Worm (Caenorhabditis elegans) whole organism, L2 larva: ENCODE data around the gene F09E5.8.

Source experiments
- C34F6.9 ChIP-seq: fragments of 150-350 bp; optimal IDR thresholded peaks from 2 replicates; lab custom pipeline; 2014; ENCODE audit warnings: missing biosample characterization, missing genetic modification characterization
- alr-1 ChIP-seq: fragments of 150-350 bp; optimal IDR thresholded peaks from 2 replicates; lab custom pipeline; 2014; ENCODE audit warnings: missing biosample characterization, missing genetic modification characterization
- dmd-4 ChIP-seq: sonication (generic microtip); optimal IDR thresholded peaks from 2 replicates; lab custom pipeline; 2017; ENCODE audit warnings: missing biosample characterization, missing genetic modification characterization
- egl-27 ChIP-seq: sonication (generic microtip); optimal IDR thresholded peaks from 3 replicates; lab custom pipeline; 2017; ENCODE audit warnings: missing biosample characterization, missing genetic modification reagents, missing genetic modification characterization
- gmeb-1 ChIP-seq: fragments of 150-350 bp; optimal IDR thresholded peaks from 2 replicates; lab custom pipeline; 2014; ENCODE audit warnings: missing biosample characterization, missing genetic modification characterization
- lsy-2 ChIP-seq, 2 experiments: fragments of 150-350 bp in 1 of 2; sonication (generic microtip) in 1 of 2; optimal IDR thresholded peaks; 2 replicates each; lab custom pipeline; 2014 to 2017; ENCODE audit warnings: missing biosample characterization in 2 of 2, missing genetic modification characterization in 2 of 2
- mab-5 ChIP-seq: fragments of 150-350 bp; optimal IDR thresholded peaks from 2 replicates; lab custom pipeline; 2014; ENCODE audit warnings: missing biosample characterization, missing genetic modification characterization
- nhr-12 ChIP-seq: fragments of 150-350 bp; optimal IDR thresholded peaks from 2 replicates; lab custom pipeline; 2014; ENCODE audit warnings: missing biosample characterization, missing genetic modification characterization
- sem-4 ChIP-seq: fragments of 150-350 bp; optimal IDR thresholded peaks from 2 replicates; lab custom pipeline; 2014; ENCODE audit warnings: missing biosample characterization, missing genetic modification reagents, missing genetic modification characterization
- unc-55 ChIP-seq: fragments of 150-350 bp; sonication (generic microtip); optimal IDR thresholded peaks from 3 replicates; lab custom pipeline; 2014; ENCODE audit warnings: missing biosample characterization, missing genetic modification reagents, missing genetic modification characterization
- unc-62 ChIP-seq: fragments of 150-350 bp; optimal IDR thresholded peaks from 2 replicates; lab custom pipeline; 2014; ENCODE audit warnings: missing biosample characterization, missing genetic modification reagents, missing genetic modification characterization

Gene F09E5.8

ce11 chrII:5399201-5399600 lies 48.7 kb downstream of the F09E5.8 start, which contains the start of gene mog-5:
TSS of gene mog-5 (plus strand) at chrII:5399538.
- TF ChIP-seq mab-5 (tag; lab: Kevin White, UChicago) (no peak), nhr-12 (tag; lab: Kevin White, UChicago) (no peak), egl-27 (no peak), alr-1 (no peak), unc-62 (GFP tag; lab: Kevin White, UChicago) (no peak), gmeb-1 (tag; lab: Kevin White, UChicago) (peak; percentile 57), C34F6.9 (tag; lab: Kevin White, UChicago) (peak; percentile 8), dmd-4 (tag; lab: Kevin White, UChicago) (no peak), lsy-2 (tag; optimal IDR thresholded peaks at IDR 0.05; lab: Kevin White, UChicago) (no peak), sem-4 (tag; lab: Kevin White, UChicago) (peak; percentile 12), unc-55 (GFP tag; lab: Kevin White, UChicago) (peak; percentile 45)
